Worm (Caenorhabditis elegans) whole organism, young adult: Measurements from ENCODE around the gene Y60C6A.1.

Source experiments
- C06A6.2 ChIP-seq: fragments of 200-800 bp; sonication (Bioruptor generic); conservative IDR thresholded peaks from 2 replicates; pipeline ENCODE4 v1.3.6; 2022; ENCODE audit warnings: missing genetic modification characterization, missing compliant biosample characterization
- C17E4.6 ChIP-seq: fragments of 200-800 bp; sonication (Bioruptor generic); IDR thresholded peaks from 2 replicates; pipeline ENCODE4 v1.3.6; 2022; ENCODE audit warnings: missing genetic modification reagents, missing genetic modification characterization, missing compliant biosample characterization
- F22D6.2 ChIP-seq: sonication (generic microtip); optimal IDR thresholded peaks from 2 replicates; lab custom pipeline; 2016; ENCODE audit warnings: mild to moderate bottlenecking, missing genetic modification characterization, missing compliant biosample characterization
- F37B4.10 ChIP-seq: fragments of 200-800 bp; sonication (Bioruptor generic); IDR thresholded peaks from 2 replicates; pipeline ENCODE4 v1.3.6; 2022; ENCODE audit warnings: missing genetic modification characterization, missing compliant biosample characterization
- F49E8.2 ChIP-seq: sonication (generic microtip); optimal IDR thresholded peaks from 3 replicates; lab custom pipeline; 2017; ENCODE audit warnings: missing genetic modification characterization, mild to moderate bottlenecking, missing compliant biosample characterization, antibody characterized with exemption, moderate library complexity; ENCODE audit not compliant: insufficient read depth
- F55B11.4 ChIP-seq: sonication (generic microtip); optimal IDR thresholded peaks from 2 replicates; lab custom pipeline; 2016; ENCODE audit warnings: missing compliant biosample characterization, missing genetic modification characterization, borderline replicate concordance; ENCODE audit not compliant: insufficient read depth
- K11D2.4 ChIP-seq: fragments of 200-800 bp; sonication (Bioruptor generic); IDR thresholded peaks from 2 replicates; pipeline ENCODE4 v1.3.6; 2022; ENCODE audit warnings: missing genetic modification reagents, missing genetic modification characterization, missing compliant biosample characterization
- K12H6.12 ChIP-seq: fragments of 200-800 bp; sonication (Bioruptor generic); optimal IDR thresholded peaks from 2 replicates; lab custom pipeline; 2018; ENCODE audit warnings: mild to moderate bottlenecking, missing genetic modification characterization, missing compliant biosample characterization
- T26A5.8 ChIP-seq: sonication (generic microtip); optimal IDR thresholded peaks from 2 replicates; lab custom pipeline; 2016; ENCODE audit warnings: missing genetic modification characterization, missing compliant biosample characterization
- Y67H2A.10 ChIP-seq: fragments of 200-800 bp; sonication (Bioruptor generic); conservative IDR thresholded peaks from 2 replicates; pipeline ENCODE4 v1.3.6; 2022; ENCODE audit warnings: missing genetic modification reagents, missing genetic modification characterization, missing compliant biosample characterization
- atf-7 ChIP-seq: sonication (generic microtip); optimal IDR thresholded peaks from 2 replicates; lab custom pipeline; 2017; ENCODE audit warnings: mild to moderate bottlenecking, missing genetic modification characterization, missing compliant biosample characterization
- athp-1 ChIP-seq: sonication (generic microtip); optimal IDR thresholded peaks from 2 replicates; lab custom pipeline; 2017; ENCODE audit warnings: mild to moderate bottlenecking, missing genetic modification characterization, missing compliant biosample characterization
- attf-3 ChIP-seq: fragments of 200-800 bp; sonication (Bioruptor generic); conservative IDR thresholded peaks from 2 replicates; pipeline ENCODE4 v1.3.6; 2022; ENCODE audit warnings: missing genetic modification reagents, missing genetic modification characterization, missing compliant biosample characterization
- cebp-1 ChIP-seq, 2 experiments: fragments of 200-800 bp in 1 of 2; sonication (Bioruptor generic) in 1 of 2; sonication (generic microtip) in 1 of 2; IDR thresholded peaks in 1 of 2; optimal IDR thresholded peaks in 1 of 2; 2 replicates each; pipeline versions ENCODE4 v1.3.6 to Lab custom; 2017 to 2022; ENCODE audit warnings: missing compliant biosample characterization in 2 of 2, missing genetic modification characterization in 2 of 2, mild to moderate bottlenecking in 1 of 2, missing genetic modification reagents in 1 of 2, moderate library complexity in 1 of 2
- ceh-100 ChIP-seq: fragments of 200-800 bp; sonication (Bioruptor generic); IDR thresholded peaks from 2 replicates; pipeline ENCODE4 v1.3.6; 2022; ENCODE audit warnings: missing genetic modification reagents, missing genetic modification characterization, missing compliant biosample characterization
- ceh-40 ChIP-seq: fragments of 200-800 bp; sonication (Bioruptor generic); IDR thresholded peaks from 2 replicates; pipeline ENCODE4 v1.3.6; 2022; ENCODE audit warnings: missing genetic modification characterization, missing compliant biosample characterization
- dox-1 ChIP-seq: fragments of 200-800 bp; sonication (Bioruptor generic); IDR thresholded peaks from 2 replicates; pipeline ENCODE4 v1.3.6; 2022; ENCODE audit warnings: missing genetic modification reagents, missing genetic modification characterization, missing compliant biosample characterization
- dpl-1 ChIP-seq: fragments of 150-350 bp; optimal IDR thresholded peaks from 2 replicates; lab custom pipeline; 2014; ENCODE audit warnings: missing biosample characterization, missing genetic modification reagents, missing genetic modification characterization
- efl-1 ChIP-seq: fragments of 150-350 bp; optimal IDR thresholded peaks from 2 replicates; lab custom pipeline; 2014; ENCODE audit warnings: missing biosample characterization, missing genetic modification reagents, missing genetic modification characterization
- gei-17 ChIP-seq: fragments of 200-800 bp; sonication (Bioruptor generic); optimal IDR thresholded peaks from 2 replicates; lab custom pipeline; 2018; ENCODE audit warnings: mild to moderate bottlenecking, missing genetic modification characterization, missing compliant biosample characterization
- hmg-20 ChIP-seq: fragments of 200-800 bp; sonication (Bioruptor generic); IDR thresholded peaks from 2 replicates; pipeline ENCODE4 v1.3.6; 2022; ENCODE audit warnings: missing genetic modification reagents, missing genetic modification characterization, missing compliant biosample characterization
- hrde-1 ChIP-seq: sonication (generic microtip); optimal IDR thresholded peaks from 2 replicates; lab custom pipeline; 2016; ENCODE audit warnings: missing genetic modification characterization, mild to moderate bottlenecking, missing compliant biosample characterization, moderate library complexity, missing genotype, missing genetic modification reagents, borderline replicate concordance
- let-526 ChIP-seq: fragments of 200-800 bp; sonication (Bioruptor generic); IDR thresholded peaks from 2 replicates; pipeline ENCODE4 v1.3.6; 2022; ENCODE audit warnings: missing genetic modification reagents, missing genetic modification characterization, missing compliant biosample characterization
- lin-26 ChIP-seq: fragments of 200-800 bp; sonication (Bioruptor generic); IDR thresholded peaks from 2 replicates; pipeline ENCODE4 v1.3.6; 2022; ENCODE audit warnings: missing genetic modification reagents, missing genetic modification characterization, missing compliant biosample characterization
- lin-35 ChIP-seq, 3 experiments: fragments of 150-350 bp in 2 of 3; sonication (generic microtip) in 1 of 3; optimal IDR thresholded peaks; 2 replicates each; lab custom pipeline; 2014 to 2018; ENCODE audit warnings: missing biosample characterization in 3 of 3, missing genetic modification characterization in 3 of 3, missing genetic modification reagents in 3 of 3
- lin-40 ChIP-seq: sonication (generic microtip); optimal IDR thresholded peaks from 2 replicates; lab custom pipeline; 2016; ENCODE audit warnings: missing genetic modification characterization, mild to moderate bottlenecking, missing compliant biosample characterization, missing genotype, missing genetic modification reagents
- lsl-1 ChIP-seq: fragments of 200-800 bp; sonication (Bioruptor generic); optimal IDR thresholded peaks from 2 replicates; lab custom pipeline; 2018; ENCODE audit warnings: mild to moderate bottlenecking, missing genetic modification characterization, moderate library complexity, missing compliant biosample characterization
- nfya-1 ChIP-seq: sonication (generic microtip); optimal IDR thresholded peaks from 2 replicates; lab custom pipeline; 2017; ENCODE audit warnings: antibody characterized with exemption, missing compliant biosample characterization, missing genetic modification characterization, borderline replicate concordance; ENCODE audit not compliant: insufficient read depth
- nfya-2 ChIP-seq: fragments of 200-800 bp; sonication (Bioruptor generic); IDR thresholded peaks from 2 replicates; pipeline ENCODE4 v1.3.6; 2022; ENCODE audit warnings: missing genetic modification reagents, missing genetic modification characterization, missing compliant biosample characterization
- nhr-27 ChIP-seq: fragments of 200-800 bp; sonication (Bioruptor generic); optimal IDR thresholded peaks from 2 replicates; lab custom pipeline; 2018; ENCODE audit warnings: mild to moderate bottlenecking, missing genetic modification characterization, moderate library complexity, missing compliant biosample characterization
- rcor-1 ChIP-seq: fragments of 200-800 bp; sonication (Bioruptor generic); IDR thresholded peaks from 2 replicates; pipeline ENCODE4 v1.3.6; 2022; ENCODE audit warnings: missing genetic modification reagents, missing genetic modification characterization, missing compliant biosample characterization
- rpc-1 ChIP-seq, 2 experiments: fragments of 150-350 bp in 1 of 2; sonication (generic microtip) in 1 of 2; optimal IDR thresholded peaks; 2 replicates each; lab custom pipeline; 2014 to 2018; ENCODE audit warnings: missing biosample characterization in 1 of 2, missing genetic modification characterization in 1 of 2, missing genetic modification reagents in 1 of 2, missing genotype in 1 of 2
- snpc-1.1 ChIP-seq: sonication (generic microtip); optimal IDR thresholded peaks from 2 replicates; lab custom pipeline; 2017; ENCODE audit warnings: missing genetic modification characterization, mild to moderate bottlenecking, missing compliant biosample characterization, antibody characterized with exemption, moderate library complexity, missing genotype, missing genetic modification reagents; ENCODE audit not compliant: insufficient read depth
- snpc-1.3 ChIP-seq: sonication (generic microtip); optimal IDR thresholded peaks from 2 replicates; lab custom pipeline; 2017; ENCODE audit warnings: missing genetic modification characterization, mild to moderate bottlenecking, missing compliant biosample characterization, antibody characterized with exemption, moderate library complexity, missing genotype, missing genetic modification reagents; ENCODE audit not compliant: insufficient read depth
- snpc-4 ChIP-seq, 5 experiments: fragments of 150-350 bp in 1 of 5; sonication (generic microtip) in 4 of 5; optimal IDR thresholded peaks; 2 replicates each; lab custom pipeline; 2014 to 2018; ENCODE audit warnings: missing genetic modification characterization in 5 of 5, missing biosample characterization in 3 of 5, antibody characterized with exemption in 2 of 5, mild to moderate bottlenecking in 2 of 5, missing compliant biosample characterization in 2 of 5, missing genotype in 2 of 5, moderate library complexity in 2 of 5, missing genetic modification reagents in 1 of 5
- somi-1 ChIP-seq: fragments of 200-800 bp; sonication (Bioruptor generic); optimal IDR thresholded peaks from 2 replicates; lab custom pipeline; 2018; ENCODE audit warnings: mild to moderate bottlenecking, missing genetic modification characterization, missing compliant biosample characterization
- tbp1 ChIP-seq: fragments of 200-800 bp; sonication (Bioruptor generic); optimal IDR thresholded peaks from 2 replicates; lab custom pipeline; 2018; ENCODE audit warnings: mild to moderate bottlenecking, missing genetic modification characterization, missing compliant biosample characterization
- tlf-1 ChIP-seq: fragments of 200-800 bp; sonication (Bioruptor generic); optimal IDR thresholded peaks from 2 replicates; lab custom pipeline; 2018; ENCODE audit warnings: mild to moderate bottlenecking, missing genetic modification characterization, missing compliant biosample characterization
- unc-130 ChIP-seq: sonication (generic microtip); optimal IDR thresholded peaks from 2 replicates; lab custom pipeline; 2016; ENCODE audit warnings: missing genetic modification reagents, missing genetic modification characterization, missing compliant biosample characterization
- xnd-1 ChIP-seq: sonication (generic microtip); optimal IDR thresholded peaks from 2 replicates; lab custom pipeline; 2016; ENCODE audit warnings: missing genotype, missing genetic modification reagents, missing genetic modification characterization, missing compliant biosample characterization
- zim-3 ChIP-seq: sonication (generic microtip); optimal IDR thresholded peaks from 2 replicates; lab custom pipeline; 2017; ENCODE audit warnings: mild to moderate bottlenecking, missing genetic modification characterization, moderate library complexity, missing compliant biosample characterization
- ztf-18 ChIP-seq: sonication (generic microtip); optimal IDR thresholded peaks from 2 replicates; lab custom pipeline; 2016; ENCODE audit warnings: missing genotype, mild to moderate bottlenecking, missing genetic modification characterization, missing compliant biosample characterization
- ztf-25 ChIP-seq: fragments of 200-800 bp; sonication (Bioruptor generic); IDR thresholded peaks from 2 replicates; pipeline ENCODE4 v1.3.6; 2022; ENCODE audit warnings: missing genetic modification reagents, missing genetic modification characterization, missing compliant biosample characterization
- ztf-6 ChIP-seq: fragments of 200-800 bp; sonication (Bioruptor generic); IDR thresholded peaks from 2 replicates; pipeline ENCODE4 v1.3.6; 2022; ENCODE audit warnings: missing genetic modification reagents, missing genetic modification characterization, missing compliant biosample characterization

Y60C6A.1 gene

ce11 chrV:4826710-4827380 is 43.4 kb downstream of the Y60C6A.1 start, which contains the start of the genes hsp-6 and C37H5.5 (continued):
- peak; percentile 55 for TF ChIP-seq snpc-1.3 (tag; lab: Kevin White, UChicago)
- TF ChIP-seq lin-40 (tag; lab: Kevin White, UChicago): peak; percentile 69
- no peak for TF ChIP-seq Y67H2A.10 (GFP tag; lab: Robert Waterston, UW)
- TF ChIP-seq K12H6.12 (tag; lab: Kevin White, UChicago): peak; percentile 22
- TF ChIP-seq ztf-18 (tag; lab: Kevin White, UChicago): peak; percentile 47
- peak; percentile 17 for TF ChIP-seq snpc-4 (GFP tag; optimal IDR thresholded peaks at IDR 0.05; lab: Kevin White, UChicago)
- TF ChIP-seq snpc-4 (tag; optimal IDR thresholded peaks at IDR 0.05; lab: Kevin White, UChicago): peak; percentile 50 to 70 (median 61)
- TF ChIP-seq efl-1 (GFP tag; lab: Kevin White, UChicago): peak; percentile 45
- TF ChIP-seq F22D6.2 (tag; lab: Kevin White, UChicago): no peak
- peak; percentile 70 for TF ChIP-seq K11D2.4 (GFP tag; lab: Robert Waterston, UW)
- peak; percentile 69 for TF ChIP-seq F49E8.2 (tag; lab: Kevin White, UChicago)
- peak; percentile 68; the same call in 1 of the 2 replicates for TF ChIP-seq C06A6.2 (GFP tag; lab: Robert Waterston, UW)
- TF ChIP-seq dpl-1 (GFP tag; lab: Kevin White, UChicago): peak; percentile 11
- no peak for TF ChIP-seq zim-3
- peak; percentile 52 for TF ChIP-seq xnd-1
- peak; percentile 43 for TF ChIP-seq rpc-1 (optimal IDR thresholded peaks at IDR 0.05; lab: Kevin White, UChicago)
- no peak for TF ChIP-seq rpc-1 (tag; optimal IDR thresholded peaks at IDR 0.05; lab: Kevin White, UChicago)
- TF ChIP-seq somi-1 (GFP tag; lab: Kevin White, UChicago): peak; percentile 56
- peak; percentile 78 for TF ChIP-seq rcor-1 (GFP tag; lab: Robert Waterston, UW)
- TF ChIP-seq F55B11.4 (tag; lab: Kevin White, UChicago): no peak
- TF ChIP-seq dox-1: peak; percentile 84
- TF ChIP-seq C17E4.6 (GFP tag; lab: Robert Waterston, UW): 0 out of 2 replicates have a peak, but pooled peaks have one; percentile 63
- TF ChIP-seq F37B4.10 (GFP tag; lab: Robert Waterston, UW): no peak
- no peak for TF ChIP-seq nfya-1 (tag; lab: Kevin White, UChicago)
- TF ChIP-seq hrde-1 (tag; lab: Kevin White, UChicago): no peak
- no peak for TF ChIP-seq attf-3 (GFP tag; lab: Robert Waterston, UW)
- no peak for TF ChIP-seq unc-130 (GFP tag; lab: Kevin White, UChicago)
- no peak for TF ChIP-seq gei-17
- TF ChIP-seq atf-7 (tag; lab: Kevin White, UChicago): no peak
- peak in 1 of 3 experiments; percentile 42 for TF ChIP-seq lin-35 (GFP tag; optimal IDR thresholded peaks at IDR 0.05; lab: Kevin White, UChicago)
- TF ChIP-seq snpc-1.1 (tag; lab: Kevin White, UChicago): peak; percentile 45
- TF ChIP-seq cebp-1 (GFP tag; IDR thresholded peaks at IDR 0.05; lab: Robert Waterston, UW): peak; percentile 46; the same call in 1 of the 2 replicates
- peak; percentile 82 for TF ChIP-seq cebp-1 (tag; optimal IDR thresholded peaks at IDR 0.05; lab: Kevin White, UChicago)
- peak; percentile 73 for TF ChIP-seq athp-1
- TF ChIP-seq T26A5.8 (tag; lab: Kevin White, UChicago): no peak
- TF ChIP-seq tlf-1 (GFP tag; lab: Kevin White, UChicago): peak; percentile 89
- TF ChIP-seq ztf-6 (GFP tag; lab: Robert Waterston, UW): 0 out of 2 replicates have a peak, but pooled peaks have one; percentile 30
- no peak for TF ChIP-seq ceh-40 (GFP tag; lab: Robert Waterston, UW)
- TF ChIP-seq ztf-25: no peak
- TF ChIP-seq lin-26: peak; percentile 64; the same call in 1 of the 2 replicates
- no peak for TF ChIP-seq nhr-27 (tag; lab: Kevin White, UChicago)
- TF ChIP-seq ceh-100: peak; percentile 79
- TF ChIP-seq tbp1 (GFP tag; lab: Kevin White, UChicago): peak; percentile 67
- no peak for TF ChIP-seq nfya-2 (GFP tag; lab: Robert Waterston, UW)
- 0 out of 2 replicates have a peak, but pooled peaks have one; percentile 52 for TF ChIP-seq let-526 (GFP tag; lab: Robert Waterston, UW)
- TF ChIP-seq hmg-20: no peak
- TF ChIP-seq lsl-1 (GFP tag; lab: Kevin White, UChicago): peak; percentile 91
